Fruit fly (Drosophila melanogaster) whole organism, embryonic: ENCODE results near the gene mia.

Source experiments
- Bteb2 ChIP-seq: fragments of 200-800 bp; sonication (Bioruptor generic); optimal IDR thresholded peaks from 2 replicates; lab custom pipeline; 2016; ENCODE audit warnings: missing biosample characterization, missing genetic modification characterization
- CG11398 ChIP-seq: fragments of 200-800 bp; sonication (Bioruptor generic); optimal IDR thresholded peaks from 2 replicates; lab custom pipeline; 2016; ENCODE audit warnings: missing biosample characterization, missing genetic modification characterization
- CG11723 ChIP-seq: fragments of 200-800 bp; sonication (Bioruptor generic); optimal IDR thresholded peaks from 2 replicates; lab custom pipeline; 2017; ENCODE audit warnings: missing biosample characterization, mild to moderate bottlenecking, missing genetic modification characterization
- CG1233 ChIP-seq: fragments of 200-800 bp; sonication (Bioruptor generic); optimal IDR thresholded peaks from 4 replicates; lab custom pipeline; 2018; ENCODE audit warnings: missing biosample characterization, mild to moderate bottlenecking, missing genetic modification characterization
- CG12942 ChIP-seq: fragments of 200-800 bp; sonication (Bioruptor generic); optimal IDR thresholded peaks from 3 replicates; lab custom pipeline; 2016; ENCODE audit warnings: missing biosample characterization, missing genetic modification characterization
- CG17612 ChIP-seq: fragments of 200-800 bp; sonication (Bioruptor generic); IDR thresholded peaks from 2 replicates; pipeline ENCODE4 v1.3.6; 2022; ENCODE audit warnings: missing biosample characterization, missing genetic modification characterization
- CG2120 ChIP-seq: fragments of 200-800 bp; sonication (Bioruptor generic); optimal IDR thresholded peaks from 3 replicates; lab custom pipeline; 2016; ENCODE audit warnings: missing biosample characterization, missing genetic modification characterization
- CG3065 ChIP-seq: fragments of 200-800 bp; sonication (Bioruptor generic); optimal IDR thresholded peaks from 2 replicates; lab custom pipeline; 2016; ENCODE audit warnings: missing biosample characterization, missing genetic modification characterization
- CG32767 ChIP-seq: fragments of 200-800 bp; sonication (Bioruptor generic); IDR thresholded peaks from 2 replicates; pipeline ENCODE4 v1.3.6; 2022; ENCODE audit warnings: missing biosample characterization, missing genetic modification characterization
- CG3281 ChIP-seq: fragments of 200-800 bp; sonication (Bioruptor generic); optimal IDR thresholded peaks from 3 replicates; lab custom pipeline; 2017; ENCODE audit warnings: missing biosample characterization, mild to moderate bottlenecking, missing genetic modification characterization
- CG42726 ChIP-seq: fragments of 200-800 bp; sonication (Bioruptor generic); IDR thresholded peaks from 2 replicates; pipeline ENCODE4 v1.3.6; 2022; ENCODE audit warnings: missing biosample characterization, missing genetic modification characterization; ENCODE audit not compliant: partially characterized antibody
- CG4424 ChIP-seq: fragments of 200-800 bp; sonication (Bioruptor generic); optimal IDR thresholded peaks from 3 replicates; lab custom pipeline; 2016; ENCODE audit warnings: missing biosample characterization, missing genetic modification characterization
- CG5245 ChIP-seq: fragments of 200-800 bp; sonication (Bioruptor generic); optimal IDR thresholded peaks from 3 replicates; lab custom pipeline; 2016; ENCODE audit warnings: missing biosample characterization, missing genetic modification characterization
- CG5953 ChIP-seq: fragments of 200-800 bp; sonication (Bioruptor generic); IDR thresholded peaks from 2 replicates; pipeline ENCODE4 v1.3.6; 2022; ENCODE audit warnings: missing biosample characterization, missing genetic modification characterization
- CG6254 ChIP-seq: fragments of 200-800 bp; sonication (Bioruptor generic); optimal IDR thresholded peaks from 3 replicates; lab custom pipeline; 2017; ENCODE audit warnings: mild to moderate bottlenecking, missing biosample characterization, missing genetic modification reagents, missing genetic modification characterization
- CG6272 ChIP-seq: fragments of 200-800 bp; sonication (Bioruptor generic); IDR thresholded peaks from 2 replicates; pipeline ENCODE4 v1.3.6; 2022; ENCODE audit warnings: missing biosample characterization, missing genetic modification characterization
- CG7963 ChIP-seq: fragments of 200-800 bp; sonication (Bioruptor generic); IDR thresholded peaks from 3 replicates; pipeline ENCODE4 v1.3.6; 2022; ENCODE audit warnings: missing biosample characterization, missing genetic modification characterization; ENCODE audit not compliant: partially characterized antibody
- CG7987 ChIP-seq: fragments of 200-800 bp; sonication (Bioruptor generic); optimal IDR thresholded peaks from 2 replicates; lab custom pipeline; 2018; ENCODE audit warnings: missing biosample characterization, mild to moderate bottlenecking, missing genetic modification characterization, moderate library complexity
- CG8089 ChIP-seq: fragments of 200-800 bp; sonication (Bioruptor generic); optimal IDR thresholded peaks from 3 replicates; lab custom pipeline; 2016; ENCODE audit warnings: missing biosample characterization, missing genetic modification characterization
- CG9609 ChIP-seq: fragments of 200-800 bp; sonication (Bioruptor generic); optimal IDR thresholded peaks from 3 replicates; lab custom pipeline; 2016; ENCODE audit warnings: missing biosample characterization, missing genetic modification characterization
- Doc3 ChIP-seq: fragments of 200-800 bp; sonication (Bioruptor generic); IDR thresholded peaks from 3 replicates; pipeline ENCODE4 v1.3.6; 2022; ENCODE audit warnings: missing biosample characterization, missing genetic modification characterization; ENCODE audit not compliant: partially characterized antibody
- ERR ChIP-seq: fragments of 200-800 bp; sonication (Bioruptor generic); optimal IDR thresholded peaks from 2 replicates; lab custom pipeline; 2016; ENCODE audit warnings: missing biosample characterization, missing genetic modification characterization
- Hmr ChIP-seq: fragments of 200-800 bp; sonication (Bioruptor generic); optimal IDR thresholded peaks from 3 replicates; lab custom pipeline; 2017; ENCODE audit warnings: mild to moderate bottlenecking, missing biosample characterization, missing genetic modification reagents, missing genetic modification characterization
- Lhr ChIP-seq: fragments of 200-800 bp; sonication (Bioruptor generic); optimal IDR thresholded peaks from 3 replicates; lab custom pipeline; 2017; ENCODE audit warnings: mild to moderate bottlenecking, missing biosample characterization, missing genetic modification reagents, missing genetic modification characterization
- Mad ChIP-seq: fragments of 200-800 bp; sonication (Bioruptor generic); optimal IDR thresholded peaks from 2 replicates; lab custom pipeline; 2016; ENCODE audit warnings: missing biosample characterization, missing genetic modification characterization
- Mes4 ChIP-seq: fragments of 200-800 bp; sonication (Bioruptor generic); optimal IDR thresholded peaks from 2 replicates; lab custom pipeline; 2016; ENCODE audit warnings: missing biosample characterization, missing genetic modification characterization
- Side ChIP-seq: fragments of 200-800 bp; sonication (Bioruptor generic); optimal IDR thresholded peaks from 2 replicates; lab custom pipeline; 2016; ENCODE audit warnings: missing biosample characterization, missing genetic modification characterization
- Trl ChIP-seq, 3 experiments: fragments of >200 bp in 2 of 3; fragments of 200-800 bp in 1 of 3; sonication (Bioruptor generic) in 1 of 3; optimal IDR thresholded peaks; 2 replicates in 1 of 3; 3 replicates in 2 of 3; lab custom pipeline; 2016 to 2017; ENCODE audit warnings: missing biosample characterization in 1 of 3, missing genetic modification characterization in 1 of 3
- Usf ChIP-seq: fragments of 200-800 bp; sonication (Bioruptor generic); optimal IDR thresholded peaks from 2 replicates; lab custom pipeline; 2017; ENCODE audit warnings: missing genotype, missing biosample characterization, missing genetic modification characterization
- ash1 ChIP-seq: fragments of 200-800 bp; sonication (Bioruptor generic); optimal IDR thresholded peaks from 2 replicates; lab custom pipeline; 2018; ENCODE audit warnings: missing biosample characterization, mild to moderate bottlenecking, missing genetic modification characterization
- br ChIP-seq: fragments of >200 bp; optimal IDR thresholded peaks from 2 replicates; lab custom pipeline; 2017
- bsh ChIP-seq, 2 experiments: fragments of 200-800 bp; sonication (Bioruptor generic); optimal IDR thresholded peaks; 2 replicates each; lab custom pipeline; 2017 to 2018; ENCODE audit warnings: mild to moderate bottlenecking in 2 of 2, missing biosample characterization in 2 of 2, missing genetic modification characterization in 2 of 2, moderate library complexity in 1 of 2
- chm ChIP-seq: fragments of 200-800 bp; sonication (Bioruptor generic); IDR thresholded peaks from 2 replicates; pipeline ENCODE4 v1.3.6; 2022; ENCODE audit warnings: missing biosample characterization, missing genetic modification characterization
- dimm ChIP-seq: fragments of 200-800 bp; sonication (Bioruptor generic); IDR thresholded peaks from 2 replicates; pipeline ENCODE4 v1.3.6; 2022; ENCODE audit warnings: missing biosample characterization, missing genetic modification characterization
- exex ChIP-seq: fragments of 200-800 bp; sonication (Bioruptor generic); optimal IDR thresholded peaks from 4 replicates; lab custom pipeline; 2018; ENCODE audit warnings: missing biosample characterization, mild to moderate bottlenecking, missing genetic modification characterization, moderate library complexity
- fru ChIP-seq: fragments of >200 bp; optimal IDR thresholded peaks from 2 replicates; lab custom pipeline; 2017
- fu2 ChIP-seq: fragments of 200-800 bp; sonication (Bioruptor generic); optimal IDR thresholded peaks from 2 replicates; lab custom pipeline; 2016; ENCODE audit warnings: missing biosample characterization, missing genetic modification characterization
- gsb ChIP-seq: fragments of 200-800 bp; sonication (Bioruptor generic); IDR thresholded peaks from 2 replicates; pipeline ENCODE4 v1.3.6; 2022; ENCODE audit warnings: missing biosample characterization, missing genetic modification characterization
- gsb-n ChIP-seq: fragments of 200-800 bp; sonication (Bioruptor generic); optimal IDR thresholded peaks from 3 replicates; lab custom pipeline; 2018; ENCODE audit warnings: missing biosample characterization, mild to moderate bottlenecking, missing genetic modification characterization
- hkb ChIP-seq, 2 experiments: fragments of 200-800 bp in 1 of 2; fragments of >200 bp in 1 of 2; sonication (Bioruptor generic) in 1 of 2; IDR thresholded peaks in 1 of 2; optimal IDR thresholded peaks in 1 of 2; 2 replicates each; pipeline versions ENCODE4 v1.3.6 to Lab custom; 2017 to 2022; ENCODE audit warnings: missing biosample characterization in 1 of 2, missing genetic modification characterization in 1 of 2
- jigr1 ChIP-seq: fragments of 200-800 bp; sonication (Bioruptor generic); IDR thresholded peaks from 3 replicates; pipeline ENCODE4 v1.3.6; 2022; ENCODE audit warnings: missing biosample characterization, missing genetic modification characterization
- lab ChIP-seq: fragments of 200-800 bp; sonication (Bioruptor generic); optimal IDR thresholded peaks from 3 replicates; lab custom pipeline; 2017; ENCODE audit warnings: missing biosample characterization, missing genetic modification characterization, mild to moderate bottlenecking, moderate library complexity, missing genetic modification reagents
- maf-S ChIP-seq: fragments of 200-800 bp; sonication (Bioruptor generic); optimal IDR thresholded peaks from 2 replicates; lab custom pipeline; 2016; ENCODE audit warnings: missing biosample characterization, missing genetic modification characterization
- nerfin-1 ChIP-seq: fragments of 200-800 bp; sonication (Bioruptor generic); optimal IDR thresholded peaks from 3 replicates; lab custom pipeline; 2019; ENCODE audit warnings: missing biosample characterization, mild to moderate bottlenecking, missing genetic modification characterization, moderate library complexity
- nmo ChIP-seq: fragments of 200-800 bp; sonication (Bioruptor generic); optimal IDR thresholded peaks from 2 replicates; lab custom pipeline; 2018; ENCODE audit warnings: missing biosample characterization, mild to moderate bottlenecking, missing genetic modification characterization, moderate library complexity
- p53 ChIP-seq: fragments of 200-800 bp; sonication (Bioruptor generic); optimal IDR thresholded peaks from 2 replicates; lab custom pipeline; 2016; ENCODE audit warnings: missing biosample characterization, missing genetic modification characterization
- toy ChIP-seq: fragments of 200-800 bp; sonication (Bioruptor generic); IDR thresholded peaks from 2 replicates; pipeline ENCODE4 v1.3.6; 2022; ENCODE audit warnings: missing biosample characterization, missing genetic modification characterization
- tup ChIP-seq: fragments of 200-800 bp; sonication (Bioruptor generic); optimal IDR thresholded peaks from 2 replicates; lab custom pipeline; 2016; ENCODE audit warnings: missing biosample characterization, mild to moderate bottlenecking, missing genetic modification characterization, moderate library complexity
- unc-4 ChIP-seq: fragments of 200-800 bp; sonication (Bioruptor generic); IDR thresholded peaks from 2 replicates; pipeline ENCODE4 v1.3.6; 2022; ENCODE audit warnings: missing biosample characterization, missing genetic modification characterization; ENCODE audit not compliant: partially characterized antibody
- wek ChIP-seq: fragments of 200-800 bp; sonication (Bioruptor generic); optimal IDR thresholded peaks from 3 replicates; lab custom pipeline; 2018; ENCODE audit warnings: missing biosample characterization, mild to moderate bottlenecking, missing genetic modification characterization, moderate library complexity

mia gene

DNA sequence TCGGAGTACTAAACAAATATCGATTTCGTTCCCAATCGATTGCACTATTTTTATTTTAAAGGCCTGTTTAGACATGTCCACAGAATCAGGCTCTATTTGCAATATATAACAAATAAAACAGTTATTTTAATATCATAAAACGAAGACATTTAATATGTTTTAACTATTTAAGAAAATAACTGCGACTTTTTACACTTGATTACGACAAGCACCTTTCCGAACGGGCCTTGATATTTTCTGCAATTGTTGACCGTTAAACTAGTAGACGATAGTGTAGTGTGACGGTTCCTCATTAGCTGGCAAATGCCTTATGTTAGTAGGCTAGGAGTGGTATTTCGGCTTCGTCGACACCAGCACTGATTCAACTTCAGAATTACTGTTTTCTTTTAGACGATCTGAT lies 17.6 kb upstream of the mia start, which contains the start of the genes CG2931 and Rheb (continued):
- TF ChIP-seq maf-S (GFP tag; lab: Kevin White, UChicago) (peak; percentile 53), ERR (GFP tag; lab: Kevin White, UChicago) (peak; percentile 24), CG42726 (GFP tag; lab: Robert Waterston, UW) (peak; percentile 61; the same call in 1 of the 2 replicates), ash1 (no peak), nmo (GFP tag; lab: Kevin White, UChicago) (peak; percentile 84), jigr1 (GFP tag; lab: Robert Waterston, UW) (no peak), dimm (GFP tag; lab: Robert Waterston, UW) (no peak), Mad (GFP tag; lab: Kevin White, UChicago) (peak; percentile 44), nerfin-1 (tag; lab: Kevin White, UChicago) (peak; percentile 27), fu2 (peak; percentile 26), chm (GFP tag; lab: Robert Waterston, UW) (0 out of 2 replicates have a peak, but pooled peaks have one; percentile 12), br (lab: Kevin White, UChicago) (no peak), fru (lab: Kevin White, UChicago) (no peak), CG3065 (GFP tag; lab: Kevin White, UChicago) (no peak), CG1233 (GFP tag; lab: Kevin White, UChicago) (no peak), gsb-n (tag; lab: Kevin White, UChicago) (peak; percentile 29), CG5245 (peak; percentile 23), Lhr (GFP tag; lab: Kevin White, UChicago) (peak; percentile 76), CG6254 (no peak), CG6272 (GFP tag; lab: Robert Waterston, UW) (peak; percentile 68), p53 (GFP tag; lab: Kevin White, UChicago) (peak; percentile 15), CG7963 (GFP tag; lab: Robert Waterston, UW) (no peak), CG9609 (GFP tag; lab: Kevin White, UChicago) (no peak), Trl (optimal IDR thresholded peaks at IDR 0.05; lab: Kevin White, UChicago) (no peak), Trl (GFP tag; optimal IDR thresholded peaks at IDR 0.05; lab: Kevin White, UChicago) (no peak), bsh (GFP tag; optimal IDR thresholded peaks at IDR 0.05; lab: Kevin White, UChicago) (peak in 1 of 2 experiments; percentile 70), toy (GFP tag; lab: Robert Waterston, UW) (no peak), CG2120 (GFP tag; lab: Kevin White, UChicago) (peak; percentile 83), Side (no peak), hkb (optimal IDR thresholded peaks at IDR 0.05; lab: Kevin White, UChicago) (no peak), hkb (GFP tag; IDR thresholded peaks at IDR 0.05; lab: Robert Waterston, UW) (peak; percentile 68), tup (GFP tag; lab: Kevin White, UChicago) (peak; percentile 48), Mes4 (GFP tag; lab: Kevin White, UChicago) (no peak), CG7987 (GFP tag; lab: Kevin White, UChicago) (peak; percentile 16), lab (GFP tag; lab: Kevin White, UChicago) (peak; percentile 51), Doc3 (GFP tag; lab: Robert Waterston, UW) (peak; percentile 79), unc-4 (GFP tag; lab: Robert Waterston, UW) (peak; percentile 78), wek (GFP tag; lab: Kevin White, UChicago) (no peak), exex (tag; lab: Kevin White, UChicago) (peak; percentile 19), CG4424 (GFP tag; lab: Kevin White, UChicago) (peak; percentile 77), CG11398 (no peak), CG32767 (GFP tag; lab: Robert Waterston, UW) (0 out of 2 replicates have a peak, but pooled peaks have one; percentile 18), CG8089 (GFP tag; lab: Kevin White, UChicago) (peak; percentile 4), gsb (GFP tag; lab: Robert Waterston, UW) (no peak), Hmr (GFP tag; lab: Kevin White, UChicago) (peak; percentile 69), Usf (GFP tag; lab: Kevin White, UChicago) (no peak), CG11723 (GFP tag; lab: Kevin White, UChicago) (peak; percentile 8), CG5953 (GFP tag; lab: Robert Waterston, UW) (no peak; the same call in 1 of the 2 replicates), CG12942 (GFP tag; lab: Kevin White, UChicago) (peak; percentile 58), CG17612 (GFP tag; lab: Robert Waterston, UW) (no peak), Bteb2 (GFP tag; lab: Kevin White, UChicago) (peak; percentile 51), CG3281 (GFP tag; lab: Kevin White, UChicago) (peak; percentile 62)
